Worm (Caenorhabditis elegans) whole organism, L1 larva: ENCODE data around the gene F13D11.3.

Experiments
- C04F5.9 ChIP-seq: sonication (generic microtip); optimal IDR thresholded peaks from 2 replicates; lab custom pipeline; 2016; ENCODE audit warnings: missing genetic modification characterization, missing compliant biosample characterization
- F16B12.6 ChIP-seq: fragments of 150-350 bp; optimal IDR thresholded peaks from 2 replicates; lab custom pipeline; 2014; ENCODE audit warnings: missing biosample characterization, missing genetic modification characterization
- Y116A8C.19 ChIP-seq: sonication (generic microtip); optimal IDR thresholded peaks from 2 replicates; lab custom pipeline; 2016; ENCODE audit warnings: missing compliant biosample characterization, missing genetic modification characterization, borderline replicate concordance
- aha-1 ChIP-seq: fragments of 150-350 bp; optimal IDR thresholded peaks from 2 replicates; lab custom pipeline; 2014; ENCODE audit warnings: missing biosample characterization, missing genetic modification characterization
- ceh-63 ChIP-seq: fragments of 200-800 bp; sonication (Bioruptor generic); optimal IDR thresholded peaks from 2 replicates; lab custom pipeline; 2018; ENCODE audit warnings: mild to moderate bottlenecking, missing genetic modification characterization, missing compliant biosample characterization
- ceh-8 ChIP-seq: fragments of 200-800 bp; sonication (Bioruptor generic); optimal IDR thresholded peaks from 2 replicates; lab custom pipeline; 2018; ENCODE audit warnings: mild to moderate bottlenecking, missing genetic modification characterization, moderate library complexity, missing compliant biosample characterization
- ceh-82 ChIP-seq, 3 experiments: fragments of 150-350 bp in 1 of 3; sonication (generic microtip) in 2 of 3; optimal IDR thresholded peaks; 2 replicates each; lab custom pipeline; 2014 to 2017; ENCODE audit warnings: missing biosample characterization in 3 of 3, missing genetic modification characterization in 3 of 3
- ceh-90 ChIP-seq: sonication (generic microtip); optimal IDR thresholded peaks from 2 replicates; lab custom pipeline; 2016; ENCODE audit warnings: missing genetic modification characterization, missing compliant biosample characterization
- ces-1 ChIP-seq: fragments of 150-350 bp; optimal IDR thresholded peaks from 2 replicates; lab custom pipeline; 2014; ENCODE audit warnings: missing biosample characterization, missing genetic modification reagents, missing genetic modification characterization
- dsc-1 ChIP-seq: sonication (generic microtip); optimal IDR thresholded peaks from 2 replicates; lab custom pipeline; 2016; ENCODE audit warnings: mild to moderate bottlenecking, missing genetic modification characterization, missing compliant biosample characterization
- efl-1 ChIP-seq, 4 experiments: fragments of 150-350 bp; optimal IDR thresholded peaks in 3 of 4; peaks in 1 of 4; 1 replicate in 1 of 4; 2 replicates in 3 of 4; lab custom pipeline; 2014; ENCODE audit warnings: missing biosample characterization in 2 of 4, missing genetic modification characterization in 2 of 4, missing genetic modification reagents in 2 of 4
- egl-13 ChIP-seq: sonication (generic microtip); optimal IDR thresholded peaks from 2 replicates; lab custom pipeline; 2016; ENCODE audit warnings: missing genotype, missing genetic modification reagents, missing genetic modification characterization, missing compliant biosample characterization
- elt-2 ChIP-seq: sonication (generic microtip); optimal IDR thresholded peaks from 2 replicates; lab custom pipeline; 2016; ENCODE audit warnings: missing genetic modification characterization, mild to moderate bottlenecking, inconsistent platforms, missing compliant biosample characterization, missing genetic modification reagents
- elt-3 ChIP-seq, 6 experiments: fragments of 150-350 bp in 1 of 6; sonication (generic microtip); optimal IDR thresholded peaks; 2 replicates each; lab custom pipeline; 2017 to 2018; ENCODE audit warnings: missing biosample characterization in 6 of 6, missing genetic modification characterization in 6 of 6, inconsistent platforms in 1 of 6
- fos-1 ChIP-seq: fragments of 150-350 bp; optimal IDR thresholded peaks from 2 replicates; lab custom pipeline; 2014; ENCODE audit warnings: missing biosample characterization, missing genetic modification characterization
- grh-1 ChIP-seq: fragments of 200-800 bp; sonication (Bioruptor generic); IDR thresholded peaks from 2 replicates; pipeline ENCODE4 v1.3.6; 2022; ENCODE audit warnings: missing genetic modification reagents, missing genetic modification characterization, missing compliant biosample characterization
- hlh-4 ChIP-seq: sonication (generic microtip); optimal IDR thresholded peaks from 2 replicates; lab custom pipeline; 2016; ENCODE audit warnings: mild to moderate bottlenecking, missing genetic modification characterization, missing compliant biosample characterization
- hpl-2 ChIP-seq: fragments of 150-350 bp; optimal IDR thresholded peaks from 2 replicates; lab custom pipeline; 2014; ENCODE audit warnings: missing biosample characterization, missing genetic modification reagents, missing genetic modification characterization
- jun-1 ChIP-seq: fragments of 150-350 bp; optimal IDR thresholded peaks from 2 replicates; lab custom pipeline; 2014; ENCODE audit warnings: missing biosample characterization, missing genetic modification reagents, missing genetic modification characterization
- lin-13 ChIP-seq: fragments of 150-350 bp; optimal IDR thresholded peaks from 2 replicates; lab custom pipeline; 2014; ENCODE audit warnings: missing biosample characterization, missing genetic modification reagents, missing genetic modification characterization
- lin-14 ChIP-seq: fragments of 200-800 bp; sonication (Bioruptor generic); optimal IDR thresholded peaks from 2 replicates; lab custom pipeline; 2018; ENCODE audit warnings: mild to moderate bottlenecking, missing genetic modification characterization, moderate library complexity, missing compliant biosample characterization
- lin-15B ChIP-seq: fragments of 150-350 bp; sonication (generic microtip); optimal IDR thresholded peaks from 3 replicates; lab custom pipeline; 2014; ENCODE audit warnings: missing biosample characterization, missing genetic modification characterization
- lin-35 ChIP-seq, 2 experiments: fragments of 150-350 bp; optimal IDR thresholded peaks; 2 replicates each; lab custom pipeline; 2014; ENCODE audit warnings: missing biosample characterization in 2 of 2, missing genetic modification characterization in 2 of 2, missing genetic modification reagents in 2 of 2
- lin-39 ChIP-seq: fragments of 150-350 bp; optimal IDR thresholded peaks from 2 replicates; lab custom pipeline; 2014; ENCODE audit warnings: missing biosample characterization, missing genetic modification reagents, missing genetic modification characterization
- lir-3 ChIP-seq: sonication (generic microtip); optimal IDR thresholded peaks from 2 replicates; lab custom pipeline; 2016; ENCODE audit warnings: mild to moderate bottlenecking, missing genetic modification characterization, moderate library complexity, missing compliant biosample characterization; ENCODE audit not compliant: poor library complexity
- mef-2 ChIP-seq: fragments of 150-350 bp; optimal IDR thresholded peaks from 2 replicates; lab custom pipeline; 2014; ENCODE audit warnings: missing biosample characterization, missing genetic modification characterization
- mep-1 ChIP-seq: fragments of 150-350 bp; optimal IDR thresholded peaks from 2 replicates; lab custom pipeline; 2014; ENCODE audit warnings: missing biosample characterization, missing genetic modification characterization
- nhr-11 ChIP-seq: fragments of 150-350 bp; optimal IDR thresholded peaks from 2 replicates; lab custom pipeline; 2014; ENCODE audit warnings: missing biosample characterization, missing genetic modification characterization
- nhr-12 ChIP-seq: sonication (generic microtip); optimal IDR thresholded peaks from 2 replicates; lab custom pipeline; 2017; ENCODE audit warnings: missing biosample characterization, missing genetic modification characterization
- nhr-19 ChIP-seq: fragments of 200-800 bp; sonication (Bioruptor generic); conservative IDR thresholded peaks from 2 replicates; pipeline ENCODE4 v1.3.6; 2022; ENCODE audit warnings: missing genetic modification characterization, missing compliant biosample characterization
- nhr-237 ChIP-seq: fragments of 150-350 bp; optimal IDR thresholded peaks from 2 replicates; lab custom pipeline; 2014; ENCODE audit warnings: missing biosample characterization, missing genetic modification characterization
- nhr-28 ChIP-seq: fragments of 150-350 bp; optimal IDR thresholded peaks from 2 replicates; lab custom pipeline; 2014; ENCODE audit warnings: missing biosample characterization, missing genetic modification characterization
- nhr-71 ChIP-seq: sonication (generic microtip); optimal IDR thresholded peaks from 2 replicates; lab custom pipeline; 2016; ENCODE audit warnings: mild to moderate bottlenecking, missing genetic modification characterization, moderate library complexity, missing compliant biosample characterization
- nhr-77 ChIP-seq: fragments of 150-350 bp; optimal IDR thresholded peaks from 2 replicates; lab custom pipeline; 2014; ENCODE audit warnings: missing biosample characterization, missing genetic modification characterization
- nhr-84 ChIP-seq: sonication (generic microtip); optimal IDR thresholded peaks from 2 replicates; lab custom pipeline; 2017; ENCODE audit warnings: missing biosample characterization, missing genetic modification characterization
- pax-3 ChIP-seq: fragments of 200-800 bp; sonication (Bioruptor generic); optimal IDR thresholded peaks from 2 replicates; lab custom pipeline; 2018; ENCODE audit warnings: mild to moderate bottlenecking, missing genetic modification characterization, moderate library complexity, missing compliant biosample characterization
- snpc-4 ChIP-seq: fragments of 150-350 bp; optimal IDR thresholded peaks from 2 replicates; lab custom pipeline; 2014; ENCODE audit warnings: missing biosample characterization, missing genetic modification characterization
- snu-23 ChIP-seq: sonication (generic microtip); optimal IDR thresholded peaks from 2 replicates; lab custom pipeline; 2016; ENCODE audit warnings: missing genetic modification characterization, missing compliant biosample characterization
- sptf-1 ChIP-seq: fragments of 150-350 bp; optimal IDR thresholded peaks from 2 replicates; lab custom pipeline; 2014; ENCODE audit warnings: missing biosample characterization, missing genetic modification characterization
- tlp-1 ChIP-seq: fragments of 150-350 bp; optimal IDR thresholded peaks from 2 replicates; lab custom pipeline; 2014; ENCODE audit warnings: missing biosample characterization, missing genetic modification characterization
- unc-130 ChIP-seq: fragments of 150-350 bp; optimal IDR thresholded peaks from 2 replicates; lab custom pipeline; 2017; ENCODE audit warnings: missing biosample characterization, missing genetic modification characterization, inconsistent platforms
- unc-62 ChIP-seq: fragments of 150-350 bp; optimal IDR thresholded peaks from 2 replicates; lab custom pipeline; 2014; ENCODE audit warnings: missing biosample characterization, missing genetic modification reagents, missing genetic modification characterization
- unc-86 ChIP-seq: sonication (generic microtip); optimal IDR thresholded peaks from 2 replicates; lab custom pipeline; 2016; ENCODE audit warnings: missing genetic modification characterization, missing compliant biosample characterization
- unc-98 ChIP-seq: fragments of 200-800 bp; sonication (Bioruptor generic); IDR thresholded peaks from 2 replicates; pipeline ENCODE4 v1.3.6; 2022; ENCODE audit warnings: missing genetic modification characterization, missing compliant biosample characterization
- vab-15 ChIP-seq: sonication (generic microtip); optimal IDR thresholded peaks from 2 replicates; lab custom pipeline; 2017; ENCODE audit warnings: missing genotype, mild to moderate bottlenecking, missing genetic modification characterization, missing compliant biosample characterization
- zip-4 ChIP-seq: fragments of 200-800 bp; sonication (Bioruptor generic); optimal IDR thresholded peaks from 2 replicates; lab custom pipeline; 2018; ENCODE audit warnings: mild to moderate bottlenecking, missing genetic modification characterization, moderate library complexity, missing compliant biosample characterization
- ztf-11 ChIP-seq, 2 experiments: sonication (generic microtip); optimal IDR thresholded peaks; 2 replicates each; lab custom pipeline; 2016 to 2017; ENCODE audit warnings: missing genetic modification characterization in 2 of 2, missing biosample characterization in 1 of 2, missing compliant biosample characterization in 1 of 2

The F13D11.3 gene

ce11 chrX:5837035-5837434, 31.3 kb upstream of the F13D11.3 start (continued):
- TF ChIP-seq sptf-1 (tag; lab: Kevin White, UChicago) (no peak), unc-62 (GFP tag; lab: Kevin White, UChicago) (no peak), C04F5.9 (no peak), mep-1 (tag; lab: Kevin White, UChicago) (no peak), nhr-19 (GFP tag; lab: Robert Waterston, UW) (peak; percentile 40), unc-98 (no peak), elt-2 (tag; lab: Kevin White, UChicago) (no peak), elt-3 (tag; optimal IDR thresholded peaks at IDR 0.05; lab: Kevin White, UChicago) (peak in 1 of 6 experiments; percentile 64), ces-1 (no peak), lin-14 (GFP tag; lab: Kevin White, UChicago) (peak; percentile 86), hpl-2 (GFP tag; lab: Kevin White, UChicago) (no peak), ceh-8 (no peak), snpc-4 (tag; lab: Kevin White, UChicago) (no peak), vab-15 (tag; lab: Kevin White, UChicago) (no peak), F16B12.6 (no peak), nhr-12 (tag; lab: Kevin White, UChicago) (no peak), fos-1 (tag; lab: Kevin White, UChicago) (no peak), nhr-77 (tag; lab: Kevin White, UChicago) (no peak), lir-3 (tag; lab: Kevin White, UChicago) (peak; percentile 12), nhr-84 (tag; lab: Kevin White, UChicago) (no peak), ceh-82 (tag; optimal IDR thresholded peaks at IDR 0.05; lab: Kevin White, UChicago) (no peak), dsc-1 (no peak), zip-4 (GFP tag; lab: Kevin White, UChicago) (no peak), lin-13 (GFP tag; lab: Kevin White, UChicago) (peak; percentile 18), jun-1 (tag; lab: Kevin White, UChicago) (no peak), efl-1 (optimal IDR thresholded peaks at IDR 0.05; lab: Kevin White, UChicago) (no peak), efl-1 (GFP tag; optimal IDR thresholded peaks at IDR 0.05 in 1 of 2; lab: Kevin White, UChicago) (no peak), mef-2 (tag; lab: Kevin White, UChicago) (no peak), ceh-63 (GFP tag; lab: Kevin White, UChicago) (no peak), lin-39 (peak; percentile 6), Y116A8C.19 (no peak)
- TF ChIP-seq, all 84 proteins: peak for 16

DNA sequence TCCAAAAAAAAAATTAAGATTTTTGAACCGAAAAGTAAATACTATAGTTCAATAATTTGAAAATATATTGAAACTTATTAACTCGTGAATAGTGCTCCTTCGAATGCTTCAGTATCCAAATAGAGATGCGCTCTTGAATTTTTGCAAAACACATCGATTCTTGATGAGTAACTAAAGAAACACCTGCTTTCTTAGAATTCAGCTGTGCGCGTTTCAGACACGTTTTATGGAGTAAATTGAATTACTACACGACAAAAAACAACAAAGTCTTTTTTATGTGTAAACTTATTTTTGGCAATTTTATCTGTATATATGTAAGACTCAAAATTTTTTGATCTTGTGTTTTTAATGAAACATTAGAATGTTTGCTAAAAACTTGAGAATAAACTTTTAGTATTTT, 30.8 kb upstream of the F13D11.3 start:
- TF ChIP-seq hlh-4 (peak; percentile 95), unc-86 (tag; lab: Kevin White, UChicago) (no peak)

DNA sequence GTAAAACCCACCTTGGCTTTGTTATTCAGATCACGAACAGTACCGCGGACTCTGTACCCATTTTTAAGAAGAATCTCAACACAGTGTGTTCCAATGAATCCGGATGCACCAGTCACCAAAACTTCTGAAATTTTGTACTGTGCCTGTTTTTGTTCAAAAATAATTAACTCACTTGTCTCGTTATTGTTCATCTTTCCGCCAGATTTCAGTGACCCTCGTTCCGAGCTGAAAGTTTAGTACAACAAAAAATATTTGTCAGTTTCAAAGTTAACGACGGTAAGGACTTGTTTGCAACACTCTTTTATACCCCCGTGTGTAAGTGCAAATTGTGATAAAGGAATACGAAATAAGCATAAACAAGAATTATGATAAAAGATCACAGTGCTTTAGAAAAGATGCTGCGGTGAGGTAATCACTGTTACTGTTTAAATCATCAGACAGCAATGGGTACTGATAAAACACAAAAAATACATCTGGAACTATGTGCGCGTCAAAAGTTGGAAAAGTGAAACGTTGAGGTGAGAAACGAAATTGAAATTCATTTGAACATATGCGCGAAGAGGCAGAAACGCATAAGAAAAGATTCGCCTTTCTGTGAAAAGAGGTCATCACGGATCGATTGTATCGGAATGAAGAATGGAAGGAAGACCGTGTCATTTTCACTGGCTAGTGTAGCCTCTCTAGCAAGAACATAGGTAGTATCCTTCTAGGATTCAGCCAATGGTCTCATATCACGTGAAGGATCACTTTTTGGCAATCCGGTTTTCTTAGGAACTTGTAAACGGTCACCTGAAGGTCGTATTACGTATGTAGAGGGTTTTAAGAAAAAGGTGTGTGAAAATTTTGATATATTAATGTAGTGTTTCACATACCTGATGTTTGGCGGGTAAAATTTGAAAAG, 29.1 kb upstream of the F13D11.3 start, which contains the start of gene F13D11.4:
F13D11.4 (minus strand) TSS at position 225 of the 901 bp plus-strand sequence.
- TF ChIP-seq lin-15B (tag; lab: Kevin White, UChicago), result no peak
- no peak for TF ChIP-seq nhr-12 (tag; lab: Kevin White, UChicago)
- TF ChIP-seq ceh-8, result no peak
- TF ChIP-seq jun-1 (tag; lab: Kevin White, UChicago), result no peak
- peak; percentile 23 for TF ChIP-seq nhr-71 (tag; lab: Kevin White, UChicago)
- TF ChIP-seq dsc-1, result no peak
- TF ChIP-seq ztf-11 (tag; optimal IDR thresholded peaks at IDR 0.05; lab: Kevin White, UChicago), result no peak
- TF ChIP-seq tlp-1 (tag; lab: Kevin White, UChicago), result no peak
- no peak for TF ChIP-seq ceh-90 (tag; lab: Kevin White, UChicago)
- TF ChIP-seq aha-1 (tag; lab: Kevin White, UChicago), result no peak
- peak; percentile 14 for TF ChIP-seq snu-23
- TF ChIP-seq nhr-11 (tag; lab: Kevin White, UChicago), result no peak
- TF ChIP-seq efl-1 (optimal IDR thresholded peaks at IDR 0.05; lab: Kevin White, UChicago), result no peak
- TF ChIP-seq efl-1 (GFP tag; optimal IDR thresholded peaks at IDR 0.05 in 1 of 2; lab: Kevin White, UChicago), result peak in 1 of 2 experiments; percentile 61
- TF ChIP-seq nhr-28 (tag; lab: Kevin White, UChicago), result no peak
- no peak for TF ChIP-seq egl-13 (tag; lab: Kevin White, UChicago)
- TF ChIP-seq elt-3 (tag; optimal IDR thresholded peaks at IDR 0.05; lab: Kevin White, UChicago), result peak in 2 of 6 experiments; percentile 21 to 43
- TF ChIP-seq lin-35 (GFP tag; optimal IDR thresholded peaks at IDR 0.05; lab: Kevin White, UChicago), result no peak
- TF ChIP-seq unc-130, result no peak
- TF ChIP-seq grh-1 (GFP tag; lab: Robert Waterston, UW), result peak; percentile 43; the same call in 1 of the 2 replicates
- no peak for TF ChIP-seq sptf-1 (tag; lab: Kevin White, UChicago)
- TF ChIP-seq nhr-237 (tag; lab: Kevin White, UChicago), result no peak
- no peak for TF ChIP-seq pax-3 (tag; lab: Kevin White, UChicago)
